Worm (Caenorhabditis elegans): ENCODE measurements around the gene fat-4.

DNA sequence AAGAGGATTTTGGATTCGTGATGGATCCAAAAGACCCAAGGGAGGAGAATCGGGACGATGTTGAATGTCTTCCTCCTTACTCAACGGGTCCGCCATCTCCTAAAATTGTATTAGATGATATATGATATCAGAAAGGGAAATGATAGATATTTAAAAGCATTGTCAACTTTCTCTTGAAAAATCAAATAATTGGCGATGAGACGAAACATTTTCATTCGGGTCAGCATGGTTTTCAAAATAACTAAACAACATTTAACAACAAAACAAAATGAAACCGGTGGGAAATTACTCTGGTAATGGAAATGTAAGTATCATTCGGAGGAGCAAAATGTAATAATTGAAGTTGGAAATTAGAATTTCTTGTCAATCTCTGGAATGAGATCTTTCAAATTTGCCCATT is 2.7 kb upstream of the fat-4 start, which contains the start of gene pis-1:
- TF ChIP-seq F13H6.1 (tag; optimal IDR thresholded peaks at IDR 0.05): no peak
- TF ChIP-seq rnt-1 (tag; optimal IDR thresholded peaks at IDR 0.05): no peak
- TF ChIP-seq unc-42 (tag; optimal IDR thresholded peaks at IDR 0.05): no peak
- no peak for TF ChIP-seq nhr-11 (tag; optimal IDR thresholded peaks at IDR 0.05)
- TF ChIP-seq sox-2 (GFP tag; IDR thresholded peaks at IDR 0.05): no peak

Data from whole organism, late embryonic.